Fruit fly (Drosophila melanogaster) Kc167 (cell line): ENCODE data around the gene Rpp14a.

Experiments
- Myc ChIP-seq: fragments of >200 bp; optimal IDR thresholded peaks from 2 replicates; lab custom pipeline; 2017; ENCODE audit warnings: missing external identifiers
- Sin3A ChIP-seq: fragments of >200 bp; optimal IDR thresholded peaks from 2 replicates; lab custom pipeline; 2018; ENCODE audit warnings: missing external identifiers
- h ChIP-seq: fragments of >200 bp; optimal IDR thresholded peaks from 3 replicates; lab custom pipeline; 2018; ENCODE audit warnings: missing external identifiers
- insv ChIP-seq: fragments of >200 bp; optimal IDR thresholded peaks from 3 replicates; lab custom pipeline; 2018; ENCODE audit warnings: missing external identifiers
- psq ChIP-seq: fragments of >200 bp; optimal IDR thresholded peaks from 2 replicates; lab custom pipeline; 2017; ENCODE audit warnings: missing external identifiers
- ttk ChIP-seq: sonication (Bioruptor generic); optimal IDR thresholded peaks from 2 replicates; lab custom pipeline; 2017; ENCODE audit warnings: missing external identifiers

DNA sequence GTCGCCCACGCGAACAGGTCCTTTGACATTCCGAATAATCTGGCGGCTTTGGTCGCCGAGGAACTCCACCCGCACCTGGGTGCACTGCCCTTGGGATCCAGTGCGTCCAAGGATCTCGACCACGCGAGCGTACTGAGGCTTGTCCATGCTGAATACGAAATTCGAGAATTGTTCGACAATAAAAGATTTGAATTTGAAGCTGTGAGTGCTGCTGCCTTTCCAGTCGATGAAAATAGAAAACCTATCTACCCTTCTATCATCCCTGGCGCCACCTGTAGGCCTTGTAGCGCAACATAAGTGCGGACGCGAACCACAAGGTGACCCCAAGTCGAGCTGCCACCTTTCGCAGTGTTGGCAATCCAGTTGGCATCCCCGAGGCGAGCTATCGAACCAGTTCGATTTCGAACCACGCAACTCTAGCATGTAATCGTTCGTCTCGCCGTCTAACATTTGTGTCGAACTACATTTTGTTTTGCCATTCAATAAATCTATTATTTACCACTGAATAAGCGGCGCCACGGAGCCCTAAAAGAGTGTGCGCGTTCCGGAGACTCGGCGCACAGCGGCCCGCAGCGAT lies 34.1 kb upstream of the Rpp14a start, which contains the start of the genes RpS28a and Axn:
- TF ChIP-seq insv: no peak
- TF ChIP-seq Myc (lab: Kevin White, UChicago): no peak
- TF ChIP-seq psq (lab: Kevin White, UChicago): no peak
- TF ChIP-seq Sin3A (lab: Kevin White, UChicago): no peak
- no peak for TF ChIP-seq h (lab: Kevin White, UChicago)
- no peak for TF ChIP-seq ttk (lab: Kevin White, UChicago)
